Worm (Caenorhabditis elegans): ENCODE measurements around the gene fipr-5.

DNA sequence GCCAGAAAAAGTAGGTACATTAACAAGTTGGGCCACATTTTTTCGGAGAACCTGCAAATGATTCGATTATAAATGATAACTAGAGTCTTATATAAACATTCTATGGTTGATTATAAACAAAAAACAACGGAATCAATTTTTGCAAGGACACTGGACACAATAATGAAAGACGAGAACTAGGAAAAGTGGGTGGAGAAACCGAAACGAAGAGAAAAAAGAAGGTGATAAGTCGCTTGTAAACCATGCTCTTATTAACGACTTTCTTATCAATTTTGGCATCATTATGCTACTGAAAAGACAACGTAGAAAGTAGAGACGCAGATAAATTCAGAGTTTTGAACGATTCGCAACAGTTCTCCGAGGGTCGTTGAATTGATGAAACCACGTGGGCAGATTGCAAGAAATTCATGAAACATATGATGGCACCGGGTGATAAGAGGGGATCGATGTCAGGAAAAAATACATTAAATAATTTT, 31.1 kb downstream of the fipr-5 start, which contains the start of gene ZK856.5:
- TF ChIP-seq elt-3 (tag; optimal IDR thresholded peaks at IDR 0.05) (no peak), tbx-8 (GFP tag; optimal IDR thresholded peaks at IDR 0.05) (no peak)
